Worm (Caenorhabditis elegans): ENCODE results near the gene clec-158.
A peak's percentile ranks its signal among the peaks of the same experiment; 100 is the strongest.

ce11 chrIII:6897587-6898064 is 38.2 kb upstream of the clec-158 start, which contains the start of gene T07E3.4:
- TF ChIP-seq nhr-76 (tag; optimal IDR thresholded peaks at IDR 0.05) = no peak
- TF ChIP-seq unc-62 (GFP tag; optimal IDR thresholded peaks at IDR 0.05) = peak; percentile 73
- TF ChIP-seq snpc-4 (tag; optimal IDR thresholded peaks at IDR 0.05) = no peak
- TF ChIP-seq nhr-12 (tag; optimal IDR thresholded peaks at IDR 0.05) = no peak
- no peak for TF ChIP-seq unc-39 (tag; optimal IDR thresholded peaks at IDR 0.05)
- TF ChIP-seq ztf-11 (tag; optimal IDR thresholded peaks at IDR 0.05) = no peak

Data from whole organism, mixed stage, embryonic.